Worm (Caenorhabditis elegans): ENCODE results near the gene mom-1.

The mom-1 gene

ce11 chrX:6292812-6293211 is at the start of gene mom-1:
mom-1 (plus strand) TSS chrX:6293112.
- TF ChIP-seq peb-1 (tag; optimal IDR thresholded peaks at IDR 0.05) (no peak), lin-39 (tag; optimal IDR thresholded peaks at IDR 0.05) (no peak), ZK546.5 (tag; optimal IDR thresholded peaks at IDR 0.05) (no peak), unc-62 (GFP tag; optimal IDR thresholded peaks at IDR 0.05) (no peak), lin-13 (GFP tag; optimal IDR thresholded peaks at IDR 0.05) (no peak), nhr-237 (tag; optimal IDR thresholded peaks at IDR 0.05) (no peak), skn-1 (tag; optimal IDR thresholded peaks at IDR 0.05) (no peak), unc-39 (tag; optimal IDR thresholded peaks at IDR 0.05) (no peak), egl-27 (tag; optimal IDR thresholded peaks at IDR 0.05) (no peak), ztf-1 (GFP tag; conservative IDR thresholded peaks at IDR 0.05) (no peak), nhr-21 (tag; optimal IDR thresholded peaks at IDR 0.05) (no peak), sma-3 (GFP tag; optimal IDR thresholded peaks at IDR 0.05) (no peak), sem-4 (tag; optimal IDR thresholded peaks at IDR 0.05) (no peak), zag-1 (tag; optimal IDR thresholded peaks at IDR 0.05) (no peak), nhr-25 (tag; optimal IDR thresholded peaks at IDR 0.05) (no peak), elt-1 (tag; optimal IDR thresholded peaks at IDR 0.05) (no peak), alr-1 (tag; optimal IDR thresholded peaks at IDR 0.05) (no peak), ama-1 (optimal IDR thresholded peaks at IDR 0.05) (no peak), dmd-4 (tag; optimal IDR thresholded peaks at IDR 0.05) (no peak), elt-3 (tag; optimal IDR thresholded peaks at IDR 0.05) (no peak)

- TF ChIP-seq sma-9 (GFP tag; optimal IDR thresholded peaks at IDR 0.05) (peak; percentile 11), sma-9 (tag; optimal IDR thresholded peaks at IDR 0.05) (no peak), lin-11 (tag; optimal IDR thresholded peaks at IDR 0.05) (peak; percentile 6), aly-2 (tag; optimal IDR thresholded peaks at IDR 0.05) (no peak), C34F6.9 (tag; optimal IDR thresholded peaks at IDR 0.05) (peak; percentile 29), snpc-4 (tag; optimal IDR thresholded peaks at IDR 0.05) (no peak), nhr-10 (tag; optimal IDR thresholded peaks at IDR 0.05) (no peak)
Measured at ce11 chrX:6245499-6245898, 47.4 kb upstream of the mom-1 start.

- TF ChIP-seq C34F6.9 (tag; optimal IDR thresholded peaks at IDR 0.05) (peak; percentile 9), crh-2 (tag; optimal IDR thresholded peaks at IDR 0.05) (no peak), nhr-11 (tag; optimal IDR thresholded peaks at IDR 0.05) (no peak), dmd-4 (tag; optimal IDR thresholded peaks at IDR 0.05) (no peak), skn-1 (tag; optimal IDR thresholded peaks at IDR 0.05) (no peak), sma-9 (GFP tag; optimal IDR thresholded peaks at IDR 0.05) (no peak), sma-9 (tag; optimal IDR thresholded peaks at IDR 0.05) (no peak)
Measured at ce11 chrX:6247013-6247412, 45.9 kb upstream of the mom-1 start.

ce11 chrX:6247869-6248268 is 45.0 kb upstream of the mom-1 start:
- TF ChIP-seq sem-4 (tag; optimal IDR thresholded peaks at IDR 0.05) (peak; percentile 8), egl-27 (tag; optimal IDR thresholded peaks at IDR 0.05) (no peak), ZK546.5 (tag; optimal IDR thresholded peaks at IDR 0.05) (no peak), sma-9 (GFP tag; optimal IDR thresholded peaks at IDR 0.05) (peak; percentile 46), sma-9 (tag; optimal IDR thresholded peaks at IDR 0.05) (no peak)

- no peak for TF ChIP-seq sma-9 (GFP tag; optimal IDR thresholded peaks at IDR 0.05)
- TF ChIP-seq sma-9 (tag; optimal IDR thresholded peaks at IDR 0.05), result no peak
- peak; percentile 13 for TF ChIP-seq unc-55 (GFP tag; optimal IDR thresholded peaks at IDR 0.05)
- TF ChIP-seq mab-5 (tag; optimal IDR thresholded peaks at IDR 0.05), result no peak
- no peak for TF ChIP-seq aly-2 (tag; optimal IDR thresholded peaks at IDR 0.05)
- no peak for TF ChIP-seq dmd-4 (tag; optimal IDR thresholded peaks at IDR 0.05)
- TF ChIP-seq mbf-1 (tag; optimal IDR thresholded peaks at IDR 0.05), result no peak
- no peak for TF ChIP-seq alr-1 (tag; optimal IDR thresholded peaks at IDR 0.05)
- no peak for TF ChIP-seq mdl-1 (tag; optimal IDR thresholded peaks at IDR 0.05)
- TF ChIP-seq snpc-4 (tag; optimal IDR thresholded peaks at IDR 0.05), result no peak
- TF ChIP-seq lin-11 (tag; optimal IDR thresholded peaks at IDR 0.05), result no peak
- TF ChIP-seq sem-4 (tag; optimal IDR thresholded peaks at IDR 0.05), result peak; percentile 57
- no peak for TF ChIP-seq peb-1 (tag; optimal IDR thresholded peaks at IDR 0.05)
- no peak for TF ChIP-seq zag-1 (tag; optimal IDR thresholded peaks at IDR 0.05)
- no peak for TF ChIP-seq nhr-21 (tag; optimal IDR thresholded peaks at IDR 0.05)
- no peak for TF ChIP-seq ceh-16 (tag; optimal IDR thresholded peaks at IDR 0.05)
- TF ChIP-seq egl-27 (tag; optimal IDR thresholded peaks at IDR 0.05), result no peak
- TF ChIP-seq unc-39 (tag; optimal IDR thresholded peaks at IDR 0.05), result no peak
- peak; percentile 4 for TF ChIP-seq crh-2 (tag; optimal IDR thresholded peaks at IDR 0.05)
- TF ChIP-seq ZK546.5 (tag; optimal IDR thresholded peaks at IDR 0.05), result no peak
- TF ChIP-seq ztf-1 (GFP tag; conservative IDR thresholded peaks at IDR 0.05), result no peak
- TF ChIP-seq blmp-1 (tag; optimal IDR thresholded peaks at IDR 0.05; ENCODE audit: insufficient read depth), result no peak
- TF ChIP-seq Y55F3AM.14 (GFP tag; optimal IDR thresholded peaks at IDR 0.05), result no peak
- TF ChIP-seq lsy-2 (tag; optimal IDR thresholded peaks at IDR 0.05), result no peak
- TF ChIP-seq ceh-82 (tag; optimal IDR thresholded peaks at IDR 0.05), result no peak
- peak; percentile 24 for TF ChIP-seq nhr-129 (tag; optimal IDR thresholded peaks at IDR 0.05)
- TF ChIP-seq nhr-237 (tag; optimal IDR thresholded peaks at IDR 0.05), result no peak
- TF ChIP-seq nhr-12 (tag; optimal IDR thresholded peaks at IDR 0.05), result no peak
- no peak for TF ChIP-seq elt-1 (tag; optimal IDR thresholded peaks at IDR 0.05)
- TF ChIP-seq ztf-11 (tag; optimal IDR thresholded peaks at IDR 0.05), result no peak
- no peak for TF ChIP-seq lin-39 (tag; optimal IDR thresholded peaks at IDR 0.05)
Measured at ce11 chrX:6248778-6249658, 43.9 kb upstream of the mom-1 start.
